Fruit fly (Drosophila melanogaster): ENCODE results near the gene prg.
A peak's percentile ranks its signal among the peaks of the same experiment; 100 is the strongest.

prg gene

DNA sequence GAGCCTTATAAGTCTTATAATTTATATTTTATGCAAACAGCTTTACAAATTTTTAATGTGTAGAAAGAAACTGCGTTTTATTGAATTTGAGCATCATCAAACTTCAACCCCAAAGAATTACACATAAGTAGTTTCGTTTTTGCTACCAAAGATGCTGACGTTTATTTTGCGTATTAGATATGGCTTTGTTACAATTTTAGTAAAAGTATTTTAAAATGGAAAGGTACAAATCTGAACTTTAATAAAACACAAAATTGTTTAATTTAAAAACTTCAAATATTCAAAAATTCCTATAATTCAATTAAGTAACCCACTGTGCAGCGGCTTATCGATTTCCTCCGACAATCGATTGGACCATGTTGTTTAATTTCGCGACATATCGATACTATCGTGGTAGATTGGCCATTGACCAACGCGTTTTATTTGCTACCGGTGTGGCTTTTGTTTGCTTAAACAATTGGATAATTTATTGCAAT, at the start of gene prg:
TSS of gene prg (plus strand) at position 382 of the 476 bp plus-strand sequence.
- TF ChIP-seq cic (GFP tag; optimal IDR thresholded peaks at IDR 0.05) (peak; percentile 49), cnc (optimal IDR thresholded peaks at IDR 0.05) (no peak), Hr96 (GFP tag; optimal IDR thresholded peaks at IDR 0.05) (peak; percentile 68), CG7045 (GFP tag; optimal IDR thresholded peaks at IDR 0.05) (peak; percentile 76), Crg-1 (GFP tag; optimal IDR thresholded peaks at IDR 0.05) (no peak), CG5204 (GFP tag; optimal IDR thresholded peaks at IDR 0.05) (no peak), CG1620 (GFP tag; optimal IDR thresholded peaks at IDR 0.05) (peak; percentile 41), CG11617 (GFP tag; optimal IDR thresholded peaks at IDR 0.05) (peak; percentile 71), CG12768 (GFP tag; optimal IDR thresholded peaks at IDR 0.05) (peak; percentile 67), kay (GFP tag; ENCODE audit: borderline replicate concordance) (peak; percentile 93), tj (GFP tag; optimal IDR thresholded peaks at IDR 0.05) (peak; percentile 29), Clk (GFP tag; optimal IDR thresholded peaks at IDR 0.05) (peak; percentile 38), pad (GFP tag; optimal IDR thresholded peaks at IDR 0.05) (peak; percentile 37), ovo (GFP tag; optimal IDR thresholded peaks at IDR 0.05) (no peak), CG33017 (tag; optimal IDR thresholded peaks at IDR 0.05) (peak; percentile 58), toe (GFP tag; optimal IDR thresholded peaks at IDR 0.05) (peak; percentile 76), CG7101 (tag; optimal IDR thresholded peaks at IDR 0.05) (peak; percentile 64), CG14711 (tag; optimal IDR thresholded peaks at IDR 0.05) (peak; percentile 56), Mnt (GFP tag; optimal IDR thresholded peaks at IDR 0.05) (peak; percentile 21), bab1 (GFP tag; optimal IDR thresholded peaks at IDR 0.05) (peak; percentile 75)

- TF ChIP-seq cic (GFP tag; optimal IDR thresholded peaks at IDR 0.05): no peak
- TF ChIP-seq tj (GFP tag; optimal IDR thresholded peaks at IDR 0.05): peak; percentile 17
- peak; percentile 44 for TF ChIP-seq pad (GFP tag; optimal IDR thresholded peaks at IDR 0.05)
- TF ChIP-seq CG5204 (GFP tag; optimal IDR thresholded peaks at IDR 0.05): peak; percentile 60
- TF ChIP-seq bab1 (GFP tag; optimal IDR thresholded peaks at IDR 0.05): no peak
- no peak for TF ChIP-seq cnc (optimal IDR thresholded peaks at IDR 0.05)
- no peak for TF ChIP-seq CG14711 (tag; optimal IDR thresholded peaks at IDR 0.05)
- TF ChIP-seq CG33017 (tag; optimal IDR thresholded peaks at IDR 0.05): peak; percentile 51
- peak; percentile 59 for TF ChIP-seq ovo (GFP tag; optimal IDR thresholded peaks at IDR 0.05)
- TF ChIP-seq Clk (GFP tag; optimal IDR thresholded peaks at IDR 0.05): no peak
- TF ChIP-seq toe (GFP tag; optimal IDR thresholded peaks at IDR 0.05): no peak
- TF ChIP-seq Mnt (GFP tag; optimal IDR thresholded peaks at IDR 0.05): no peak
- peak; percentile 61 for TF ChIP-seq CG1620 (GFP tag; optimal IDR thresholded peaks at IDR 0.05)
- peak; percentile 48 for TF ChIP-seq CG12768 (GFP tag; optimal IDR thresholded peaks at IDR 0.05)
- TF ChIP-seq CG11617 (GFP tag; optimal IDR thresholded peaks at IDR 0.05): peak; percentile 59
- peak; percentile 68 for TF ChIP-seq CG7101 (tag; optimal IDR thresholded peaks at IDR 0.05)
- TF ChIP-seq Crg-1 (GFP tag; optimal IDR thresholded peaks at IDR 0.05): no peak
- TF ChIP-seq kay (GFP tag; ENCODE audit: borderline replicate concordance): no peak
- TF ChIP-seq Hr96 (GFP tag; optimal IDR thresholded peaks at IDR 0.05): no peak
- peak; percentile 25 for TF ChIP-seq CG7045 (GFP tag; optimal IDR thresholded peaks at IDR 0.05)
Measured at dm6 chr2L:8414887-8415883, 49.1 kb upstream of the prg start, which contains the start of the genes CG13398 and Akap200. Gene CG13398, minus strand, starts transcription at chr2L:8415256. Gene Akap200, plus strand, starts transcription at chr2L:8415690.

DNA sequence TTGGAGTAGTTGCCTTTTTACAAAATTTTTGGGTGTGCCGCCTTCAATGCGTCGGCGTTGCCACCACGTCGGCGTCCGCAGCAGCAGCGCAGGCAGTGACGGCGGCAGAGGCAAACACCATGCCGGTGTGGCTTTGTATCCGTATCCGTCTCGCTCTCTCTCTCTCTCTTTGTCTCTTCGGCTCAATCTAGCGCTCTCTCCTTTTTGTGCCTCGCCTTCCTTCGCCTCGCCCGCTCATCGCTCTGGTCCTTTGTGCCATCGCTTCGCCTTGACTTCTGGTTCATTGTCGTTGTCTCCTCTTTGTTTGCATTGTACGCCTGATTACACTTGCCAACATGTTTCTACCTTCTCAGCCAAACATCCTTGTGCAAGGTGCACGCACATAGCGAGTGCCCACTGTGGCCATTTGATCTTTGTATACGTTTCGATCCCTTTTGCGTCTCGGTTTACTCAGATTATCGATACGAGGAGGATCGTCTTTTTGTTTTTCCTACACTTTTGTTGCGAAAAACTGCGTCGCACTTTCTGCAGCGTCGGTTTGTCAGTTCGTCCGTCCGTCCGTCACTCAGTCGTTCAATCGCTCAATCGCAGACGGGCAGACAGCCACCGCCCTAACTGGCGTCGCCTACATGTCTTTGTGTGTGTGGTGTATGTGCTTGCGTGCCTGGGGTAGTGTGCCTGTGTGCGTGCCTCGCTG, 47.8 kb upstream of the prg start:
- TF ChIP-seq CG1620 (GFP tag; optimal IDR thresholded peaks at IDR 0.05) (no peak), Hr96 (GFP tag; optimal IDR thresholded peaks at IDR 0.05) (peak; percentile 33), CG12768 (GFP tag; optimal IDR thresholded peaks at IDR 0.05) (no peak), Crg-1 (GFP tag; optimal IDR thresholded peaks at IDR 0.05) (no peak), bab1 (GFP tag; optimal IDR thresholded peaks at IDR 0.05) (peak; percentile 8), toe (GFP tag; optimal IDR thresholded peaks at IDR 0.05) (no peak), cic (GFP tag; optimal IDR thresholded peaks at IDR 0.05) (peak; percentile 19), tj (GFP tag; optimal IDR thresholded peaks at IDR 0.05) (peak; percentile 10), CG11617 (GFP tag; optimal IDR thresholded peaks at IDR 0.05) (no peak), CG7045 (GFP tag; optimal IDR thresholded peaks at IDR 0.05) (peak; percentile 5), Mnt (GFP tag; optimal IDR thresholded peaks at IDR 0.05) (no peak), cnc (optimal IDR thresholded peaks at IDR 0.05) (no peak), CG33017 (tag; optimal IDR thresholded peaks at IDR 0.05) (peak; percentile 1)

- TF ChIP-seq CG33017 (tag; optimal IDR thresholded peaks at IDR 0.05) (no peak), CG7101 (tag; optimal IDR thresholded peaks at IDR 0.05) (no peak), bab1 (GFP tag; optimal IDR thresholded peaks at IDR 0.05) (no peak), CG7045 (GFP tag; optimal IDR thresholded peaks at IDR 0.05) (no peak), CG5204 (GFP tag; optimal IDR thresholded peaks at IDR 0.05) (no peak), CG11617 (GFP tag; optimal IDR thresholded peaks at IDR 0.05) (no peak), tj (GFP tag; optimal IDR thresholded peaks at IDR 0.05) (peak; percentile 91)
Measured at dm6 chr2L:8417562-8417961, 46.7 kb upstream of the prg start.

Measured in whole organism, adult.